Fruit fly (Drosophila melanogaster) whole organism, pupa: ENCODE data around the gene Cyt-b5-r.

Experiments
- CG17806 ChIP-seq: fragments of 200-800 bp; sonication (Bioruptor generic); optimal IDR thresholded peaks from 2 replicates; lab custom pipeline; 2018; ENCODE audit warnings: missing biosample characterization, mild to moderate bottlenecking, missing genetic modification characterization, moderate library complexity
- fd96Ca ChIP-seq: fragments of 200-800 bp; sonication (Bioruptor generic); IDR thresholded peaks from 3 replicates; pipeline ENCODE4 v1.3.6; 2022; ENCODE audit warnings: missing biosample characterization, missing genetic modification characterization

DNA sequence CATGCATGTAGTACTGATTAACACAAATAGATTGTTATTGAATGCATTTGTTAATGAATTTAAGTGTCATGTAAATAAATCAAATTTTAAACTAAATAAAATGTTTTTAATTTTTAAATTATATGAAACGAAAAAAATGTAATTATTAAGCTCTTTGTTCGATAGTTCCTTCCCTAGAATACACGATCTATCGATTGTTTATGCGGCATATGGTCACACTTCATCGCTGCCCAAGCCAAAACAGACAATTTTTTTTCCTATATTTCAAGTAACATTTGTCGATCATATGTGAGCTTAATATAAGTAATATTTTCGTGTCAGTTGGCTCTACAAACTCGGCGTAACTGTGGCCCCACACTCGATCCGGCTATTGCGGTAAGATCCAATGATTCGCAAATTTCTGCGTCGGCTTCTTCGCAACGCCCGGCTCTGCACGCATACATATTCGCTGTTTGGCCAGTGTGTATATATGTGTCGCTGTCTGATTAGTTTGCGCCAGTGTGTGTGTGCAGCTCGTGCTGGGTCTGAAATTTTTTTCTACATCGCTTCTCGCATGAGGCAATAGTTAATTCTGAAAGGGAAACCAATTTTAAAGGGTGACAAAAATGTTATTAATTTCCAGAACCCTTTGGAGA is 36.5 kb upstream of the Cyt-b5-r start, which contains the start of gene AspRS-m:
- TF ChIP-seq fd96Ca (no peak), CG17806 (no peak)
